Worm (Caenorhabditis elegans): ENCODE data around the gene ssna-1.

Gene ssna-1

DNA sequence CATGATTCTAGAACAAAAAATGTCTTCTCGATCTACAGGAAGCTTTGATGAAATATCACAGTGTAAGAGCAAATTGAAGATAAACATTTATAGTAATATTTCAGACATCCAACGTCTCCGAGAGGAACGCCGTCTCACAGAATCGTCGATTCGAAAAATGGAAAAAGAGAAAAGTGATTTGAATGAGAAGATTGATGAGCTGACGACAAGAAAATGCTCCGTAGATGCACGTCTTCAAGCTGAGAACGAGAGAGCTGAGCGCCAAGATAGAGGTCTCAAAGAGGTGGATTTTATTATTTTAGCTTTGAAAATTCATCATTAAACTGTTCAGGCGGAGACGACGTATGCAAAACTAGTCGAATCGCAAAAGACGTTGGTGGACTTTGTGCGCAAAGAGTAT, at the start of gene ssna-1:
TSS of gene ssna-1 (plus strand) at position 12 of the 400 bp plus-strand sequence.
- TF ChIP-seq aly-2 (tag; optimal IDR thresholded peaks at IDR 0.05), result no peak
- TF ChIP-seq nhr-23 (tag; optimal IDR thresholded peaks at IDR 0.05), result no peak
- no peak for TF ChIP-seq skn-1 (tag; optimal IDR thresholded peaks at IDR 0.05)
- TF ChIP-seq nhr-25 (tag; optimal IDR thresholded peaks at IDR 0.05), result no peak
- no peak for TF ChIP-seq ZK546.5 (tag; optimal IDR thresholded peaks at IDR 0.05)
- TF ChIP-seq elt-3 (tag; optimal IDR thresholded peaks at IDR 0.05), result no peak
- TF ChIP-seq lsy-12 (tag; optimal IDR thresholded peaks at IDR 0.05), result no peak
- TF ChIP-seq jun-1 (tag; optimal IDR thresholded peaks at IDR 0.05), result no peak
- TF ChIP-seq snpc-4 (tag; optimal IDR thresholded peaks at IDR 0.05), result no peak
- no peak for TF ChIP-seq nhr-11 (tag; optimal IDR thresholded peaks at IDR 0.05)

DNA sequence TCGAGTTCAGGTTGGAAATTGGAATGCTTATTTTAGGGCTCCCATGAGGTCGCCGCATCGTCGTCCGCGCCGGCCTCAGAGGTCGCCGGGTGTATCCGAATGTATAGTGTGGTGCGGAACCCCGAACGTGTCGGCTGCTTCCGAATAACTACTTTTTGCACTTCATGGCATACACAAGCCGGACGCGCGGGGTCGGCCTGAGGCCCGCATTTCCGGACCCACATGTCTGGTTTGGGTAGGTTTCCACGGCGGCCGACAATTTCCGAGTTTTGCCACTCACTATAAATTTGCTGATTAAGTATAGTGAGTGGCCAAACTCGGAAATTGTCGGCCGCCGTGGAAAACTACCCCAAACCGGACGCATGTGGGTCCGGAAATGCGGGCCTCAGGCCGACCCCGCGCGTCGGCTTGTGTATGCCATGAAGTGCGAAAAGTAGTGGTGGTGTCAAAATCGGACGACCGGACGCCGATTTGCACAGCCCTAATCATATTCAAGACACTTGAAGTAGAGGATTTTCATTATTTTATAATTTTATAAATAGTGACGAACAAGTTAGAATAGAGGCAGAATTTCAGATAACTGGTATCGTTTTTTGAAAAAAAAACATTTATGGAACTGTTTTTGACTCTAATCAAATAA, 49.6 kb upstream of the ssna-1 start:
- TF ChIP-seq nhr-237 (tag; optimal IDR thresholded peaks at IDR 0.05), result no peak
- TF ChIP-seq ztf-4 (tag; optimal IDR thresholded peaks at IDR 0.05), result no peak
- TF ChIP-seq lin-15B (tag; optimal IDR thresholded peaks at IDR 0.05), result no peak
- TF ChIP-seq ceh-9 (tag; optimal IDR thresholded peaks at IDR 0.05), result no peak
- no peak for TF ChIP-seq mml-1 (tag; optimal IDR thresholded peaks at IDR 0.05)
- no peak for TF ChIP-seq egl-27 (tag; optimal IDR thresholded peaks at IDR 0.05)
- TF ChIP-seq ztf-11 (tag; optimal IDR thresholded peaks at IDR 0.05), result no peak
- TF ChIP-seq lin-39 (tag; optimal IDR thresholded peaks at IDR 0.05), result no peak
- no peak for TF ChIP-seq elt-1 (tag; optimal IDR thresholded peaks at IDR 0.05)
- TF ChIP-seq ceh-28 (tag; optimal IDR thresholded peaks at IDR 0.05), result no peak
- no peak for TF ChIP-seq eor-1 (tag; optimal IDR thresholded peaks at IDR 0.05)
- no peak for TF ChIP-seq sea-2 (GFP tag; optimal IDR thresholded peaks at IDR 0.05)
- TF ChIP-seq elt-2 (tag; optimal IDR thresholded peaks at IDR 0.05), result no peak
- TF ChIP-seq nhr-25 (tag; optimal IDR thresholded peaks at IDR 0.05), result no peak
- TF ChIP-seq nhr-28 (tag; optimal IDR thresholded peaks at IDR 0.05), result no peak
- no peak for TF ChIP-seq daf-12 (tag; optimal IDR thresholded peaks at IDR 0.05)
- no peak for TF ChIP-seq lsy-12 (tag; optimal IDR thresholded peaks at IDR 0.05)
- no peak for TF ChIP-seq ceh-16 (tag; optimal IDR thresholded peaks at IDR 0.05)

DNA sequence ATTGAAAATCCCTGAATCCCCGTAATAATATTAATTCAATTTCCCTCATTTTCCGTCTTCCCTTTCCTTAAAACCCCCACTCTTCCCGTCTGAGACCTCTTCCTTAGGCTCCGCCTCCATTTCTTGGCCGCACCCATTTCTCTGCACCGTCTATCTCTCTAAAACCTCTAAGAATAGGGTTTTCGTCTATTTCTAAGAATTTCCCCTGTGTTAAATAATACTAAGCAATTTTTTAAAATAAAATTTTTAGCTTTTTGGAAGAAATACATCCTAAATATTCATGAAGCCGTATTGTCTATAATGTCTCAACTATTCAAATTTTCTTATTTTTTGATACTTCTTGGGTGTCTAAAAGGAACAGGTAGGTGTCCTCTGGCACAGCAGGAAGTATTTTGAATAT, 48.4 kb upstream of the ssna-1 start, which contains the start of gene cdh-8:
TSS of gene cdh-8 (plus strand) at position 301 of the 400 bp plus-strand sequence.
- TF ChIP-seq pqm-1 (tag; optimal IDR thresholded peaks at IDR 0.05), result no peak
- no peak for TF ChIP-seq nhr-237 (tag; optimal IDR thresholded peaks at IDR 0.05)
- TF ChIP-seq zag-1 (tag; optimal IDR thresholded peaks at IDR 0.05), result no peak
- TF ChIP-seq lin-39 (tag; optimal IDR thresholded peaks at IDR 0.05), result no peak
- no peak for TF ChIP-seq nhr-77 (tag; optimal IDR thresholded peaks at IDR 0.05)
- no peak for TF ChIP-seq fkh-10 (GFP tag; optimal IDR thresholded peaks at IDR 0.05)
- TF ChIP-seq eor-1 (tag; optimal IDR thresholded peaks at IDR 0.05), result no peak
- no peak for TF ChIP-seq egl-27 (tag; optimal IDR thresholded peaks at IDR 0.05)
- no peak for TF ChIP-seq aly-2 (tag; optimal IDR thresholded peaks at IDR 0.05)
- TF ChIP-seq nhr-76 (tag; optimal IDR thresholded peaks at IDR 0.05), result no peak

DNA sequence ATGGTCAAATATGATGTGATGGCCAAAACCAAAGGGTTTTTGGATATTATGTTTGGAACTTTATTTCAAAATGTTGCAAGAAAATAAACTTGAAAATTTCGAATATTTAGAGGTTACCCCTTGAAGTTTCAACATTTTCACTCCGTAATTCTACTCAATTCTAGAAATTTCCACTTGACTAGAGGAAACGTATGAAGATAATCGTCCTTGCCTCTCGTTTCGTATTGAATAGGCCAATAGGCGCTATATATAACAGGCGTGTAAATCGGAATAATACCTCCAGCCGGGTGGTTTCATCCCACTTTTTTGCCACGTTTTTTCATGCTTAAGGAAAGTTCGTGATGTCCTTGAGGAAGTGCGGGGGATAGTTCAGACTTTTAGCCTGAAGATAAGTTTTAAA, 44.6 kb upstream of the ssna-1 start:
- TF ChIP-seq lin-39 (tag; optimal IDR thresholded peaks at IDR 0.05) (no peak), aly-2 (tag; optimal IDR thresholded peaks at IDR 0.05) (no peak), lin-15B (tag; optimal IDR thresholded peaks at IDR 0.05) (no peak), fos-1 (tag; optimal IDR thresholded peaks at IDR 0.05) (no peak), ceh-82 (tag; optimal IDR thresholded peaks at IDR 0.05) (no peak), skn-1 (tag; optimal IDR thresholded peaks at IDR 0.05) (no peak), ZK546.5 (tag; optimal IDR thresholded peaks at IDR 0.05) (no peak), daf-12 (tag; optimal IDR thresholded peaks at IDR 0.05) (no peak), ama-1 (optimal IDR thresholded peaks at IDR 0.05) (no peak), egl-27 (tag; optimal IDR thresholded peaks at IDR 0.05) (no peak), nhr-23 (tag; optimal IDR thresholded peaks at IDR 0.05) (no peak), ztf-4 (tag; optimal IDR thresholded peaks at IDR 0.05) (no peak), pha-4 (tag; optimal IDR thresholded peaks at IDR 0.05) (no peak), nhr-11 (tag; optimal IDR thresholded peaks at IDR 0.05) (no peak)

DNA sequence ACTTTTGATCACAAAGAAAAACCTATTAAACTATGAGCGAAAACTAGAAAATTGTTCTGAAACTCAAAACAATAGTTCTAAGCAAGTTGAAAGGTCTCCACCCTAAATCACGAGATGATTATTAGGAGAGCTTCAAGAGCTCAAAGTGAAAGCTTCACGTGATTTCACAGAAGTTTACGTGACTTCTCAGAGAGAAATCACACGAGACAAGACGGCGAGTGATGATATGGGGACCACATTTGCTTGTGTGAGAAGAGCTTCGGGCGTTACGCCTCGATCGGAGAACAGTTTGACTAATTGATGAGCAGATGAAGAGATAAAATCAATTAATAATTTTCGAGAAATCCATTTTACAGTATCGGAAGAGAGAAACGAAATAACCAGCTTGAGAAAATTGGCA, 22.9 kb upstream of the ssna-1 start:
- no peak for TF ChIP-seq R02D3.7 (tag; optimal IDR thresholded peaks at IDR 0.05)

Measured in whole organism, L3 larva.